Fruit fly (Drosophila melanogaster): ENCODE results near the gene Pfdn2.

Gene Pfdn2

dm6 chr3L:11065850-11066249 lies 8.3 kb downstream of the Pfdn2 start:
- no peak for TF ChIP-seq CG17806 (tag; optimal IDR thresholded peaks at IDR 0.05)
- TF ChIP-seq CG15710 (tag; optimal IDR thresholded peaks at IDR 0.05) = no peak
- peak; percentile 16; the same call in 1 of the 2 replicates for TF ChIP-seq CG32121 (GFP tag; IDR thresholded peaks at IDR 0.05)
- no peak for TF ChIP-seq CG14655 (GFP tag; optimal IDR thresholded peaks at IDR 0.05)

dm6 chr3L:11064689-11065088 lies 9.5 kb downstream of the Pfdn2 start, which contains the start of the genes CG32075, CG45101 and SuUR:
CG32075 (minus strand) TSS chr3L:11064941.
CG45101 (plus strand) TSS chr3L:11064991.
SuUR (plus strand) TSS chr3L:11064991.
- TF ChIP-seq CG12605 (GFP tag; IDR thresholded peaks at IDR 0.05) = no peak
- no peak for TF ChIP-seq EcR (GFP tag; optimal IDR thresholded peaks at IDR 0.05)
- no peak for TF ChIP-seq gl (tag; optimal IDR thresholded peaks at IDR 0.05)
- TF ChIP-seq CG17806 (tag; optimal IDR thresholded peaks at IDR 0.05) = peak; percentile 75
- TF ChIP-seq Snoo (tag; optimal IDR thresholded peaks at IDR 0.05) = peak; percentile 76
- TF ChIP-seq CG4496 (GFP tag; IDR thresholded peaks at IDR 0.05) = peak; percentile 83
- peak; percentile 69 for TF ChIP-seq rn (GFP tag; IDR thresholded peaks at IDR 0.05)
- TF ChIP-seq CG9948 (tag; optimal IDR thresholded peaks at IDR 0.05) = peak; percentile 74
- peak; percentile 78 for TF ChIP-seq Pif1A (GFP tag; optimal IDR thresholded peaks at IDR 0.05)
- no peak for TF ChIP-seq D1 (tag; optimal IDR thresholded peaks at IDR 0.05)
- TF ChIP-seq CG8159 (tag; optimal IDR thresholded peaks at IDR 0.05) = peak; percentile 52
- TF ChIP-seq Ets98B (GFP tag; IDR thresholded peaks at IDR 0.05) = peak; percentile 77
- TF ChIP-seq CG32121 (GFP tag; IDR thresholded peaks at IDR 0.05) = peak; percentile 86
- TF ChIP-seq CG13204 (GFP tag; optimal IDR thresholded peaks at IDR 0.05) = no peak
- peak; percentile 56 for TF ChIP-seq CG34367 (tag; optimal IDR thresholded peaks at IDR 0.05)
- no peak for TF ChIP-seq CG14655 (GFP tag; optimal IDR thresholded peaks at IDR 0.05)
- TF ChIP-seq CG15710 (tag; optimal IDR thresholded peaks at IDR 0.05) = peak; percentile 78
- TF ChIP-seq fd96Ca (GFP tag; IDR thresholded peaks at IDR 0.05) = peak; percentile 52; the same call in 2 of the 3 replicates
- TF ChIP-seq Pif1B (GFP tag; optimal IDR thresholded peaks at IDR 0.05) = peak; percentile 71
- TF ChIP-seq CG8301 (tag; optimal IDR thresholded peaks at IDR 0.05) = peak; percentile 70
- no peak for TF ChIP-seq CG10348 (GFP tag; IDR thresholded peaks at IDR 0.05)

dm6 chr3L:11062441-11062840 lies 11.7 kb downstream of the Pfdn2 start, which contains the start of gene CG32069:
CG32069 (minus strand) TSS chr3L:11062614.
- TF ChIP-seq CG9948 (tag; optimal IDR thresholded peaks at IDR 0.05) (no peak), fd96Ca (GFP tag; IDR thresholded peaks at IDR 0.05) (no peak), CG17806 (tag; optimal IDR thresholded peaks at IDR 0.05) (no peak), Pif1B (GFP tag; optimal IDR thresholded peaks at IDR 0.05) (no peak), rn (GFP tag; IDR thresholded peaks at IDR 0.05) (no peak)

dm6 chr3L:11061200-11061599 lies 13.0 kb downstream of the Pfdn2 start, which contains the start of the genes CG6321 and Blos2:
CG6321 (minus strand) TSS chr3L:11061224.
Blos2 (plus strand) TSS chr3L:11061571.
- TF ChIP-seq CG13204 (GFP tag; optimal IDR thresholded peaks at IDR 0.05) (no peak), gl (tag; optimal IDR thresholded peaks at IDR 0.05) (peak; percentile 0), fd96Ca (GFP tag; IDR thresholded peaks at IDR 0.05) (no peak), CG8301 (tag; optimal IDR thresholded peaks at IDR 0.05) (peak; percentile 77), CG14655 (GFP tag; optimal IDR thresholded peaks at IDR 0.05) (peak; percentile 74), D1 (tag; optimal IDR thresholded peaks at IDR 0.05) (no peak), CG15710 (tag; optimal IDR thresholded peaks at IDR 0.05) (peak; percentile 70), Pif1A (GFP tag; optimal IDR thresholded peaks at IDR 0.05) (peak; percentile 69), CG8159 (tag; optimal IDR thresholded peaks at IDR 0.05) (peak; percentile 77), CG10348 (GFP tag; IDR thresholded peaks at IDR 0.05) (no peak), CG17806 (tag; optimal IDR thresholded peaks at IDR 0.05) (peak; percentile 75), Ets98B (GFP tag; IDR thresholded peaks at IDR 0.05) (peak; percentile 73), EcR (GFP tag; optimal IDR thresholded peaks at IDR 0.05) (no peak), rn (GFP tag; IDR thresholded peaks at IDR 0.05) (no peak), CG4496 (GFP tag; IDR thresholded peaks at IDR 0.05) (peak; percentile 70; the same call in 2 of the 3 replicates), CG12605 (GFP tag; IDR thresholded peaks at IDR 0.05) (peak; percentile 76), Snoo (tag; optimal IDR thresholded peaks at IDR 0.05) (peak; percentile 58), CG34367 (tag; optimal IDR thresholded peaks at IDR 0.05) (peak; percentile 66), CG32121 (GFP tag; IDR thresholded peaks at IDR 0.05) (peak; percentile 69), CG9948 (tag; optimal IDR thresholded peaks at IDR 0.05) (peak; percentile 72), Pif1B (GFP tag; optimal IDR thresholded peaks at IDR 0.05) (peak; percentile 69)

dm6 chr3L:11053843-11054242 lies 20.3 kb downstream of the Pfdn2 start, which contains the start of gene CG7888:
CG7888 (plus strand) TSS chr3L:11054035.
- TF ChIP-seq CG17806 (tag; optimal IDR thresholded peaks at IDR 0.05) = no peak
- no peak for TF ChIP-seq CG10348 (GFP tag; IDR thresholded peaks at IDR 0.05)
- no peak for TF ChIP-seq CG9948 (tag; optimal IDR thresholded peaks at IDR 0.05)
- TF ChIP-seq CG13204 (GFP tag; optimal IDR thresholded peaks at IDR 0.05) = no peak
- TF ChIP-seq CG14655 (GFP tag; optimal IDR thresholded peaks at IDR 0.05) = no peak
- no peak for TF ChIP-seq gl (tag; optimal IDR thresholded peaks at IDR 0.05)
- TF ChIP-seq Ets98B (GFP tag; IDR thresholded peaks at IDR 0.05) = no peak
- no peak for TF ChIP-seq Pif1B (GFP tag; optimal IDR thresholded peaks at IDR 0.05)
- TF ChIP-seq CG8301 (tag; optimal IDR thresholded peaks at IDR 0.05) = no peak
- TF ChIP-seq CG34367 (tag; optimal IDR thresholded peaks at IDR 0.05) = no peak
- no peak for TF ChIP-seq Snoo (tag; optimal IDR thresholded peaks at IDR 0.05)
- no peak for TF ChIP-seq fd96Ca (GFP tag; IDR thresholded peaks at IDR 0.05)
- TF ChIP-seq CG8159 (tag; optimal IDR thresholded peaks at IDR 0.05) = no peak
- TF ChIP-seq EcR (GFP tag; optimal IDR thresholded peaks at IDR 0.05) = no peak
- no peak for TF ChIP-seq CG15710 (tag; optimal IDR thresholded peaks at IDR 0.05)
- TF ChIP-seq CG4496 (GFP tag; IDR thresholded peaks at IDR 0.05) = no peak
- no peak for TF ChIP-seq CG12605 (GFP tag; IDR thresholded peaks at IDR 0.05)
- TF ChIP-seq D1 (tag; optimal IDR thresholded peaks at IDR 0.05) = no peak
- TF ChIP-seq Pif1A (GFP tag; optimal IDR thresholded peaks at IDR 0.05) = no peak

- TF ChIP-seq fd96Ca (GFP tag; IDR thresholded peaks at IDR 0.05) (0 out of 3 replicates have a peak, but pooled peaks have one; percentile 13), Pif1A (GFP tag; optimal IDR thresholded peaks at IDR 0.05) (peak; percentile 28), CG4496 (GFP tag; IDR thresholded peaks at IDR 0.05) (peak; percentile 60; the same call in 2 of the 3 replicates), Pif1B (GFP tag; optimal IDR thresholded peaks at IDR 0.05) (peak; percentile 15), CG32121 (GFP tag; IDR thresholded peaks at IDR 0.05) (peak; percentile 62; the same call in 1 of the 2 replicates), rn (GFP tag; IDR thresholded peaks at IDR 0.05) (no peak), Ets98B (GFP tag; IDR thresholded peaks at IDR 0.05) (peak; percentile 58; the same call in 1 of the 2 replicates), EcR (GFP tag; optimal IDR thresholded peaks at IDR 0.05) (no peak)
Observed at dm6 chr3L:11052760-11053259, 21.4 kb downstream of the Pfdn2 start.
